Worm (Caenorhabditis elegans) whole organism, L1 larva: ENCODE results near the gene tiar-1.

Source experiments
- blmp-1 ChIP-seq: fragments of 150-350 bp; optimal IDR thresholded peaks from 2 replicates; lab custom pipeline; 2014; ENCODE audit warnings: missing biosample characterization, missing genetic modification characterization
- ceh-82 ChIP-seq, 3 experiments: fragments of 150-350 bp in 1 of 3; sonication (generic microtip) in 2 of 3; optimal IDR thresholded peaks; 2 replicates each; lab custom pipeline; 2014 to 2017; ENCODE audit warnings: missing biosample characterization in 3 of 3, missing genetic modification characterization in 3 of 3

DNA sequence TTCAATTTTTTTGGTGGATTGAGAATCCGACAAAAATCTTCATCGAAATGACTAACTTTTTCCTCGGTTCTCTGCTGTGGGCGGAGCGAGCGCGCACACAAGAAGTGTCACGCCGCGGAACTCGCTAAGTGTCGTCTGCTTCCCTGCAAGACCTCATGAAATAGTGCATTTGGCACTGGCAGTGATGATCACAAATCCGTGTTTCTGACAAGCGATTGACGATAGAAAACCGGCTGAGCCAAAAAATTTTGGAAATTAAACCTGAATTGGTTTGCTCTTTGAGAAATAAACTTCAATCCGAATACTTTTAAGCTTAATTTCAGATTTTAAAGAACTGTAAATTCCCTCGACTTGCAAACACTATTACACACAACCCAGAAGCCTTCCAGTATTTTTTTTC lies 13.1 kb downstream of the tiar-1 start:
- peak; percentile 44 to 80 (median 70) for TF ChIP-seq ceh-82 (tag; optimal IDR thresholded peaks at IDR 0.05; lab: Kevin White, UChicago)
- peak; percentile 17 for TF ChIP-seq blmp-1
